Worm (Caenorhabditis elegans) whole organism, young adult: ENCODE measurements around the gene clec-133.

Experiments used
- B0019.2 ChIP-seq: fragments of 200-800 bp; sonication (Bioruptor generic); conservative IDR thresholded peaks from 2 replicates; pipeline ENCODE4 v1.3.6; 2022; ENCODE audit warnings: missing genetic modification reagents, missing genetic modification characterization, missing compliant biosample characterization
- B0261.1 ChIP-seq: sonication (generic microtip); optimal IDR thresholded peaks from 2 replicates; lab custom pipeline; 2016; ENCODE audit warnings: mild to moderate bottlenecking, missing genetic modification characterization, moderate library complexity, missing compliant biosample characterization
- B0336.3 ChIP-seq: fragments of 200-800 bp; sonication (Bioruptor generic); IDR thresholded peaks from 2 replicates; pipeline ENCODE4 v1.3.6; 2022; ENCODE audit warnings: missing genetic modification characterization, missing compliant biosample characterization
- F22D6.2 ChIP-seq: sonication (generic microtip); optimal IDR thresholded peaks from 2 replicates; lab custom pipeline; 2016; ENCODE audit warnings: mild to moderate bottlenecking, missing genetic modification characterization, missing compliant biosample characterization
- F23B12.7 ChIP-seq: sonication (generic microtip); optimal IDR thresholded peaks from 2 replicates; lab custom pipeline; 2017; ENCODE audit warnings: missing genetic modification characterization, mild to moderate bottlenecking, missing compliant biosample characterization, antibody characterized with exemption, moderate library complexity; ENCODE audit not compliant: insufficient read depth
- F33H1.4 ChIP-seq: fragments of 200-800 bp; sonication (Bioruptor generic); IDR thresholded peaks from 2 replicates; pipeline ENCODE4 v1.3.6; 2022; ENCODE audit warnings: missing genetic modification reagents, missing genetic modification characterization, missing compliant biosample characterization
- F57A8.1 ChIP-seq: fragments of 200-800 bp; sonication (Bioruptor generic); optimal IDR thresholded peaks from 2 replicates; lab custom pipeline; 2018; ENCODE audit warnings: mild to moderate bottlenecking, missing genetic modification characterization, moderate library complexity, missing compliant biosample characterization
- K12H6.12 ChIP-seq: fragments of 200-800 bp; sonication (Bioruptor generic); optimal IDR thresholded peaks from 2 replicates; lab custom pipeline; 2018; ENCODE audit warnings: mild to moderate bottlenecking, missing genetic modification characterization, missing compliant biosample characterization
- T26A5.8 ChIP-seq: sonication (generic microtip); optimal IDR thresholded peaks from 2 replicates; lab custom pipeline; 2016; ENCODE audit warnings: missing genetic modification characterization, missing compliant biosample characterization
- ama-1 ChIP-seq, 3 experiments: fragments of 150-350 bp in 1 of 3; sonication (generic microtip) in 2 of 3; optimal IDR thresholded peaks; 2 replicates each; lab custom pipeline; 2014 to 2018; ENCODE audit warnings: missing biosample characterization in 2 of 3, missing genetic modification characterization in 2 of 3, missing genetic modification reagents in 2 of 3
- aptf-3 ChIP-seq: fragments of 200-800 bp; sonication (Bioruptor generic); IDR thresholded peaks from 2 replicates; pipeline ENCODE4 v1.3.6; 2022; ENCODE audit warnings: missing genetic modification characterization, missing compliant biosample characterization
- atf-7 ChIP-seq: sonication (generic microtip); optimal IDR thresholded peaks from 2 replicates; lab custom pipeline; 2017; ENCODE audit warnings: mild to moderate bottlenecking, missing genetic modification characterization, missing compliant biosample characterization
- attf-3 ChIP-seq: fragments of 200-800 bp; sonication (Bioruptor generic); conservative IDR thresholded peaks from 2 replicates; pipeline ENCODE4 v1.3.6; 2022; ENCODE audit warnings: missing genetic modification reagents, missing genetic modification characterization, missing compliant biosample characterization
- attf-6 ChIP-seq: fragments of 200-800 bp; sonication (Bioruptor generic); IDR thresholded peaks from 2 replicates; pipeline ENCODE4 v1.3.6; 2022; ENCODE audit warnings: missing genetic modification reagents, missing genetic modification characterization, missing compliant biosample characterization
- bed-2 ChIP-seq: fragments of 200-800 bp; sonication (Bioruptor generic); IDR thresholded peaks from 2 replicates; pipeline ENCODE4 v1.3.6; 2022; ENCODE audit warnings: missing genetic modification reagents, missing genetic modification characterization, missing compliant biosample characterization
- ceh-100 ChIP-seq: fragments of 200-800 bp; sonication (Bioruptor generic); IDR thresholded peaks from 2 replicates; pipeline ENCODE4 v1.3.6; 2022; ENCODE audit warnings: missing genetic modification reagents, missing genetic modification characterization, missing compliant biosample characterization
- ceh-79 ChIP-seq: sonication (generic microtip); optimal IDR thresholded peaks from 2 replicates; lab custom pipeline; 2017; ENCODE audit warnings: mild to moderate bottlenecking, missing genetic modification characterization, missing compliant biosample characterization
- ceh-91 ChIP-seq: fragments of 200-800 bp; sonication (Bioruptor generic); IDR thresholded peaks from 2 replicates; pipeline ENCODE4 v1.3.6; 2022; ENCODE audit warnings: missing genetic modification reagents, missing genetic modification characterization, missing compliant biosample characterization
- dox-1 ChIP-seq: fragments of 200-800 bp; sonication (Bioruptor generic); IDR thresholded peaks from 2 replicates; pipeline ENCODE4 v1.3.6; 2022; ENCODE audit warnings: missing genetic modification reagents, missing genetic modification characterization, missing compliant biosample characterization
- efl-1 ChIP-seq: fragments of 150-350 bp; optimal IDR thresholded peaks from 2 replicates; lab custom pipeline; 2014; ENCODE audit warnings: missing biosample characterization, missing genetic modification reagents, missing genetic modification characterization
- egl-18 ChIP-seq: fragments of 200-800 bp; sonication (Bioruptor generic); IDR thresholded peaks from 2 replicates; pipeline ENCODE4 v1.3.6; 2022; ENCODE audit warnings: missing genetic modification reagents, missing genetic modification characterization, missing compliant biosample characterization
- egrh-3 ChIP-seq: fragments of 200-800 bp; sonication (Bioruptor generic); IDR thresholded peaks from 2 replicates; pipeline ENCODE4 v1.3.6; 2022; ENCODE audit warnings: missing genetic modification reagents, missing genetic modification characterization, missing compliant biosample characterization
- fkh-3 ChIP-seq: sonication (generic microtip); optimal IDR thresholded peaks from 2 replicates; lab custom pipeline; 2016; ENCODE audit warnings: mild to moderate bottlenecking, missing genetic modification characterization, missing compliant biosample characterization
- him-1 ChIP-seq: sonication (generic microtip); optimal IDR thresholded peaks from 2 replicates; lab custom pipeline; 2016; ENCODE audit warnings: missing genotype, missing genetic modification reagents, missing genetic modification characterization, missing compliant biosample characterization
- hlh-26 ChIP-seq: fragments of 200-800 bp; sonication (Bioruptor generic); conservative IDR thresholded peaks from 2 replicates; pipeline ENCODE4 v1.3.6; 2022; ENCODE audit warnings: missing genetic modification reagents, missing genetic modification characterization, missing compliant biosample characterization
- hmg-20 ChIP-seq: fragments of 200-800 bp; sonication (Bioruptor generic); IDR thresholded peaks from 2 replicates; pipeline ENCODE4 v1.3.6; 2022; ENCODE audit warnings: missing genetic modification reagents, missing genetic modification characterization, missing compliant biosample characterization
- hrde-1 ChIP-seq: sonication (generic microtip); optimal IDR thresholded peaks from 2 replicates; lab custom pipeline; 2016; ENCODE audit warnings: missing genetic modification characterization, mild to moderate bottlenecking, missing compliant biosample characterization, moderate library complexity, missing genotype, missing genetic modification reagents, borderline replicate concordance
- hsf-1 ChIP-seq: fragments of 200-800 bp; sonication (Bioruptor generic); IDR thresholded peaks from 2 replicates; pipeline ENCODE4 v1.3.6; 2022; ENCODE audit warnings: missing genetic modification reagents, missing genetic modification characterization, missing compliant biosample characterization
- lin-26 ChIP-seq: fragments of 200-800 bp; sonication (Bioruptor generic); IDR thresholded peaks from 2 replicates; pipeline ENCODE4 v1.3.6; 2022; ENCODE audit warnings: missing genetic modification reagents, missing genetic modification characterization, missing compliant biosample characterization
- lir-1 ChIP-seq: fragments of 200-800 bp; sonication (Bioruptor generic); conservative IDR thresholded peaks from 2 replicates; pipeline ENCODE4 v1.3.6; 2022; ENCODE audit warnings: missing genetic modification reagents, missing genetic modification characterization, missing compliant biosample characterization
- lsl-1 ChIP-seq: fragments of 200-800 bp; sonication (Bioruptor generic); optimal IDR thresholded peaks from 2 replicates; lab custom pipeline; 2018; ENCODE audit warnings: mild to moderate bottlenecking, missing genetic modification characterization, moderate library complexity, missing compliant biosample characterization
- madf-10 ChIP-seq: sonication (generic microtip); optimal IDR thresholded peaks from 2 replicates; lab custom pipeline; 2016; ENCODE audit warnings: mild to moderate bottlenecking, missing genetic modification characterization, missing compliant biosample characterization
- mcd-1 ChIP-seq: fragments of 200-800 bp; sonication (Bioruptor generic); IDR thresholded peaks from 2 replicates; pipeline ENCODE4 v1.3.6; 2022; ENCODE audit warnings: missing genetic modification reagents, missing genetic modification characterization, missing compliant biosample characterization
- mxl-1 ChIP-seq: sonication (generic microtip); optimal IDR thresholded peaks from 2 replicates; lab custom pipeline; 2016; ENCODE audit warnings: missing genetic modification characterization, missing compliant biosample characterization
- nhr-120 ChIP-seq: fragments of 200-800 bp; sonication (Bioruptor generic); IDR thresholded peaks from 2 replicates; pipeline ENCODE4 v1.3.6; 2022; ENCODE audit warnings: missing genetic modification characterization, missing compliant biosample characterization
- nhr-27 ChIP-seq: fragments of 200-800 bp; sonication (Bioruptor generic); optimal IDR thresholded peaks from 2 replicates; lab custom pipeline; 2018; ENCODE audit warnings: mild to moderate bottlenecking, missing genetic modification characterization, moderate library complexity, missing compliant biosample characterization
- nhr-80 ChIP-seq: sonication (generic microtip); optimal IDR thresholded peaks from 2 replicates; lab custom pipeline; 2016; ENCODE audit warnings: missing genetic modification characterization, missing compliant biosample characterization
- pha-4 ChIP-seq: fragments of 150-350 bp; sonication (generic microtip); optimal IDR thresholded peaks from 2 replicates; lab custom pipeline; 2014; ENCODE audit warnings: missing biosample characterization, missing genetic modification reagents, missing genetic modification characterization
- rcor-1 ChIP-seq: fragments of 200-800 bp; sonication (Bioruptor generic); IDR thresholded peaks from 2 replicates; pipeline ENCODE4 v1.3.6; 2022; ENCODE audit warnings: missing genetic modification reagents, missing genetic modification characterization, missing compliant biosample characterization
- snpc-3.4 ChIP-seq: sonication (generic microtip); optimal IDR thresholded peaks from 2 replicates; lab custom pipeline; 2017; ENCODE audit warnings: missing genetic modification characterization, mild to moderate bottlenecking, missing compliant biosample characterization, antibody characterized with exemption, moderate library complexity, missing genotype, missing genetic modification reagents
- tlf-1 ChIP-seq: fragments of 200-800 bp; sonication (Bioruptor generic); optimal IDR thresholded peaks from 2 replicates; lab custom pipeline; 2018; ENCODE audit warnings: mild to moderate bottlenecking, missing genetic modification characterization, missing compliant biosample characterization
- xnd-1 ChIP-seq: sonication (generic microtip); optimal IDR thresholded peaks from 2 replicates; lab custom pipeline; 2016; ENCODE audit warnings: missing genotype, missing genetic modification reagents, missing genetic modification characterization, missing compliant biosample characterization
- zfh-2 ChIP-seq: fragments of 200-800 bp; sonication (Bioruptor generic); conservative IDR thresholded peaks from 2 replicates; pipeline ENCODE4 v1.3.6; 2022; ENCODE audit warnings: missing genetic modification reagents, missing genetic modification characterization, missing compliant biosample characterization
- zim-3 ChIP-seq: sonication (generic microtip); optimal IDR thresholded peaks from 2 replicates; lab custom pipeline; 2017; ENCODE audit warnings: mild to moderate bottlenecking, missing genetic modification characterization, moderate library complexity, missing compliant biosample characterization
- ztf-22 ChIP-seq: fragments of 200-800 bp; sonication (Bioruptor generic); optimal IDR thresholded peaks from 2 replicates; lab custom pipeline; 2018; ENCODE audit warnings: mild to moderate bottlenecking, missing genetic modification characterization, moderate library complexity, missing compliant biosample characterization
- ztf-25 ChIP-seq: fragments of 200-800 bp; sonication (Bioruptor generic); IDR thresholded peaks from 2 replicates; pipeline ENCODE4 v1.3.6; 2022; ENCODE audit warnings: missing genetic modification reagents, missing genetic modification characterization, missing compliant biosample characterization

clec-133 gene

ce11 chrII:3578121-3578520, at the start of gene clec-133:
Gene clec-133, plus strand, starts transcription at chrII:3578421.
- TF ChIP-seq atf-7 (no peak), ceh-100 (GFP tag; lab: Robert Waterston, UW) (no peak), pha-4 (tag; lab: Kevin White, UChicago) (no peak), tlf-1 (no peak), ztf-22 (GFP tag; lab: Kevin White, UChicago) (no peak), F22D6.2 (no peak), B0336.3 (GFP tag; lab: Robert Waterston, UW) (no peak), hrde-1 (tag; lab: Kevin White, UChicago) (no peak), bed-2 (no peak), hmg-20 (GFP tag; lab: Robert Waterston, UW) (no peak), nhr-27 (tag; lab: Kevin White, UChicago) (no peak), ama-1 (optimal IDR thresholded peaks at IDR 0.05; lab: Kevin White, UChicago) (no peak), ama-1 (GFP tag; optimal IDR thresholded peaks at IDR 0.05; lab: Kevin White, UChicago) (no peak), ceh-91 (GFP tag; lab: Robert Waterston, UW) (no peak), lir-1 (GFP tag; lab: Robert Waterston, UW) (no peak), T26A5.8 (tag; lab: Kevin White, UChicago) (no peak), efl-1 (GFP tag; lab: Kevin White, UChicago) (no peak), F57A8.1 (GFP tag; lab: Kevin White, UChicago) (no peak), zim-3 (tag; lab: Kevin White, UChicago) (no peak)
- TF ChIP-seq, all 124 proteins: peak for 0

- TF ChIP-seq mcd-1 (GFP tag; lab: Robert Waterston, UW): 0 out of 2 replicates have a peak, but pooled peaks have one; percentile 18
- TF ChIP-seq mxl-1: no peak
- TF ChIP-seq lin-26 (GFP tag; lab: Robert Waterston, UW): no peak
- TF ChIP-seq zfh-2: peak; percentile 69
- TF ChIP-seq egrh-3 (GFP tag; lab: Robert Waterston, UW): peak; percentile 42; the same call in 1 of the 2 replicates
These were observed 38.1 kb upstream of the clec-133 start for ce11 chrII:3540151-3540550.

DNA sequence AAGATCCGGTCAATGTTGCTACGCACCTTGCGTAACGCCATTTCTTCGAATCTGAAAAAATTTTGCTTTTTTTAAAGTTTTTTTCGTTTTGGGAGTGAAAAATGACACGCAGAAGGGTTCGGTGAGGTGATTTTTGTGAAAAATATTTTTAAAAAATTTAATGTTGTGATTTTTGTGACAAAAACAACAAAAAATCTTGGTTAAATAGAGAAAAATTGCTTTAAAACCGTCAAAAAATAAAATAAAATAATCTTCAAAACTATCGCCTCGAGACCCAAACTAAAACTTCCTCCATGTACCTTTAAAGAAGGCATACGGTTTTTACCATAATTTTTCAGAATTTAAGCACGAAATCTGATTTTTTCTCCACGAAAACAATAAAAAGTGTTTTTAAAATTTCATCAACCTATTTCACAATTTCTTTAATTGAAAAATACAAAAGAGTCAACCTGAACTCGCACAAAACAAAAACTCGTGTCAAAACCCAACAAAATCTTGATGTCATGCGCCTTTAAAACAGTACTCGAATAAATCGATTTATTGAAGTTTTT, 31.8 kb upstream of the clec-133 start, which contains the start of gene apd-3:
Gene apd-3, minus strand, starts transcription at position 51 of the 551 bp plus-strand sequence.
- TF ChIP-seq K12H6.12: no peak
- no peak for TF ChIP-seq ztf-25 (GFP tag; lab: Robert Waterston, UW)
- no peak for TF ChIP-seq attf-3 (GFP tag; lab: Robert Waterston, UW)
- no peak for TF ChIP-seq him-1 (tag; lab: Kevin White, UChicago)
- peak; percentile 97 for TF ChIP-seq xnd-1
- TF ChIP-seq F57A8.1 (GFP tag; lab: Kevin White, UChicago): no peak
- no peak for TF ChIP-seq egl-18 (GFP tag; lab: Robert Waterston, UW)
- TF ChIP-seq hsf-1 (GFP tag; lab: Robert Waterston, UW): no peak
- no peak for TF ChIP-seq B0019.2
- TF ChIP-seq lsl-1: peak; percentile 98
- TF ChIP-seq ceh-79: no peak
- no peak for TF ChIP-seq ztf-22 (GFP tag; lab: Kevin White, UChicago)
- TF ChIP-seq F23B12.7 (tag; lab: Kevin White, UChicago): no peak
- no peak for TF ChIP-seq fkh-3
- TF ChIP-seq madf-10: no peak
- TF ChIP-seq aptf-3 (GFP tag; lab: Robert Waterston, UW): no peak
- TF ChIP-seq rcor-1: no peak
- TF ChIP-seq nhr-80 (tag; lab: Kevin White, UChicago): no peak
- TF ChIP-seq snpc-3.4 (tag; lab: Kevin White, UChicago): peak; percentile 10
- TF ChIP-seq hlh-26 (GFP tag; lab: Robert Waterston, UW): no peak
- no peak for TF ChIP-seq zim-3 (tag; lab: Kevin White, UChicago)
- TF ChIP-seq dox-1: no peak
- TF ChIP-seq ceh-91 (GFP tag; lab: Robert Waterston, UW): 0 out of 2 replicates have a peak, but pooled peaks have one; percentile 38
- no peak for TF ChIP-seq nhr-120 (GFP tag; lab: Robert Waterston, UW)
- TF ChIP-seq B0261.1: no peak
- TF ChIP-seq F33H1.4 (GFP tag; lab: Robert Waterston, UW): peak; percentile 93
- TF ChIP-seq attf-6 (GFP tag; lab: Robert Waterston, UW): no peak
